Fruit fly (Drosophila melanogaster) whole organism, prepupa: Measurements from ENCODE around the gene Ctps.

Experiments used
- CG10631 ChIP-seq: fragments of 200-800 bp; sonication (Bioruptor generic); optimal IDR thresholded peaks from 2 replicates; lab custom pipeline; 2016; ENCODE audit warnings: missing biosample characterization, missing genetic modification characterization
- CG10669 ChIP-seq: fragments of 200-800 bp; sonication (Bioruptor generic); optimal IDR thresholded peaks from 3 replicates; lab custom pipeline; 2018; ENCODE audit warnings: missing biosample characterization, mild to moderate bottlenecking, missing genetic modification characterization, moderate library complexity
- CG11294 ChIP-seq: fragments of 200-800 bp; sonication (Bioruptor generic); IDR thresholded peaks from 2 replicates; pipeline ENCODE4 v1.3.6; 2022; ENCODE audit warnings: missing biosample characterization, missing genetic modification characterization
- CG15336 ChIP-seq: fragments of 200-800 bp; sonication (Bioruptor generic); IDR thresholded peaks from 2 replicates; pipeline ENCODE4 v1.3.6; 2022; ENCODE audit warnings: missing biosample characterization, missing genetic modification characterization
- CG1621 ChIP-seq: fragments of 200-800 bp; sonication (Bioruptor generic); optimal IDR thresholded peaks from 3 replicates; lab custom pipeline; 2018; ENCODE audit warnings: missing biosample characterization, mild to moderate bottlenecking, missing genetic modification characterization
- CG16779 ChIP-seq: fragments of 200-800 bp; sonication (Bioruptor generic); optimal IDR thresholded peaks from 3 replicates; lab custom pipeline; 2017; ENCODE audit warnings: missing biosample characterization, mild to moderate bottlenecking, missing genetic modification characterization
- CG3032 ChIP-seq: fragments of 200-800 bp; optimal IDR thresholded peaks from 2 replicates; lab custom pipeline; 2019; ENCODE audit warnings: missing biosample characterization, mild to moderate bottlenecking, missing genetic modification characterization, moderate library complexity
- CG31627 ChIP-seq: fragments of 200-800 bp; sonication (Bioruptor generic); optimal IDR thresholded peaks from 3 replicates; lab custom pipeline; 2016; ENCODE audit warnings: missing biosample characterization, missing genetic modification characterization
- CG34406 ChIP-seq: fragments of 200-800 bp; sonication (Bioruptor generic); optimal IDR thresholded peaks from 3 replicates; lab custom pipeline; 2016; ENCODE audit warnings: missing biosample characterization, missing genetic modification characterization
- CG3919 ChIP-seq: fragments of 200-800 bp; sonication (Bioruptor generic); optimal IDR thresholded peaks from 3 replicates; lab custom pipeline; 2016; ENCODE audit warnings: missing biosample characterization, missing genetic modification characterization
- CG4318 ChIP-seq: fragments of 200-800 bp; sonication (Bioruptor generic); optimal IDR thresholded peaks from 3 replicates; lab custom pipeline; 2017; ENCODE audit warnings: missing biosample characterization, mild to moderate bottlenecking, missing genetic modification characterization
- CG6276 ChIP-seq: fragments of 200-800 bp; sonication (Bioruptor generic); optimal IDR thresholded peaks from 2 replicates; lab custom pipeline; 2017; ENCODE audit warnings: missing biosample characterization, mild to moderate bottlenecking, missing genetic modification characterization
- CG6808 ChIP-seq: fragments of 200-800 bp; sonication (Bioruptor generic); optimal IDR thresholded peaks from 3 replicates; lab custom pipeline; 2017; ENCODE audit warnings: missing biosample characterization, missing genetic modification characterization, mild to moderate bottlenecking, moderate library complexity, missing genetic modification reagents
- CG6854 ChIP-seq: fragments of 200-800 bp; sonication (Bioruptor generic); optimal IDR thresholded peaks from 2 replicates; lab custom pipeline; 2017; ENCODE audit warnings: missing biosample characterization, mild to moderate bottlenecking, missing genetic modification characterization
- CG7368 ChIP-seq: fragments of 200-800 bp; sonication (Bioruptor generic); optimal IDR thresholded peaks from 3 replicates; lab custom pipeline; 2016; ENCODE audit warnings: missing biosample characterization, missing genetic modification characterization
- CG8119 ChIP-seq: fragments of 200-800 bp; sonication (Bioruptor generic); IDR thresholded peaks from 3 replicates; pipeline ENCODE4 v1.3.6; 2022; ENCODE audit warnings: missing biosample characterization, missing genetic modification characterization
- CG8632 ChIP-seq: fragments of 200-800 bp; sonication (Bioruptor generic); optimal IDR thresholded peaks from 3 replicates; lab custom pipeline; 2016; ENCODE audit warnings: missing biosample characterization, missing genetic modification characterization
- Eip75B ChIP-seq: fragments of 200-800 bp; sonication (Bioruptor generic); optimal IDR thresholded peaks from 3 replicates; lab custom pipeline; 2016; ENCODE audit warnings: missing biosample characterization, missing genetic modification characterization
- Eip93F ChIP-seq: fragments of 200-800 bp; sonication (Bioruptor generic); optimal IDR thresholded peaks from 2 replicates; lab custom pipeline; 2016; ENCODE audit warnings: missing biosample characterization, mild to moderate bottlenecking, missing genetic modification characterization
- Ets21C ChIP-seq: fragments of 200-800 bp; sonication (Bioruptor generic); optimal IDR thresholded peaks from 3 replicates; lab custom pipeline; 2016; ENCODE audit warnings: missing biosample characterization, missing genetic modification characterization
- Ets96B ChIP-seq: fragments of 200-800 bp; optimal IDR thresholded peaks from 2 replicates; lab custom pipeline; 2019; ENCODE audit warnings: missing biosample characterization, mild to moderate bottlenecking, missing genetic modification characterization, moderate library complexity
- Gug ChIP-seq: fragments of 200-800 bp; sonication (Bioruptor generic); IDR thresholded peaks from 2 replicates; pipeline ENCODE4 v1.3.6; 2022; ENCODE audit warnings: missing biosample characterization, missing genetic modification characterization
- Hr38 ChIP-seq: sonication (Bioruptor generic); optimal IDR thresholded peaks from 2 replicates; lab custom pipeline; 2016; ENCODE audit warnings: missing biosample characterization, missing genetic modification characterization
- Hr39 ChIP-seq: fragments of 200-800 bp; sonication (Bioruptor generic); optimal IDR thresholded peaks from 2 replicates; lab custom pipeline; 2016; ENCODE audit warnings: missing biosample characterization, missing genetic modification characterization
- Hr4 ChIP-seq: fragments of 200-800 bp; sonication (Bioruptor generic); optimal IDR thresholded peaks from 3 replicates; lab custom pipeline; 2016; ENCODE audit warnings: missing biosample characterization, missing genetic modification characterization
- Lpt ChIP-seq: fragments of 200-800 bp; sonication (Bioruptor generic); optimal IDR thresholded peaks from 3 replicates; lab custom pipeline; 2016; ENCODE audit warnings: missing biosample characterization, missing genetic modification characterization
- Smox ChIP-seq: fragments of 200-800 bp; sonication (Bioruptor generic); optimal IDR thresholded peaks from 3 replicates; lab custom pipeline; 2016; ENCODE audit warnings: missing biosample characterization, missing genetic modification characterization
- Sox14 ChIP-seq: fragments of 200-800 bp; sonication (Bioruptor generic); optimal IDR thresholded peaks from 3 replicates; lab custom pipeline; 2016; ENCODE audit warnings: missing biosample characterization, missing genetic modification characterization
- Sox15 ChIP-seq: fragments of 200-800 bp; sonication (Bioruptor generic); optimal IDR thresholded peaks from 3 replicates; lab custom pipeline; 2016; ENCODE audit warnings: missing biosample characterization, missing genetic modification characterization
- achi ChIP-seq: fragments of 200-800 bp; sonication (Bioruptor generic); optimal IDR thresholded peaks from 3 replicates; lab custom pipeline; 2016; ENCODE audit warnings: missing biosample characterization, missing genetic modification characterization
- acj6 ChIP-seq: fragments of 200-800 bp; sonication (Bioruptor generic); optimal IDR thresholded peaks from 3 replicates; lab custom pipeline; 2016; ENCODE audit warnings: missing biosample characterization, missing genetic modification characterization
- cyc ChIP-seq: fragments of 200-800 bp; sonication (Bioruptor generic); optimal IDR thresholded peaks from 3 replicates; lab custom pipeline; 2016; ENCODE audit warnings: missing biosample characterization, missing genetic modification characterization
- dac ChIP-seq: fragments of 200-800 bp; sonication (Bioruptor generic); optimal IDR thresholded peaks from 2 replicates; lab custom pipeline; 2017; ENCODE audit warnings: missing biosample characterization, mild to moderate bottlenecking, missing genetic modification characterization
- dsx ChIP-seq: fragments of 200-800 bp; optimal IDR thresholded peaks from 3 replicates; lab custom pipeline; 2019; ENCODE audit warnings: missing biosample characterization, mild to moderate bottlenecking, missing genetic modification characterization, moderate library complexity; ENCODE audit not compliant: poor library complexity, severe bottlenecking
- eg ChIP-seq: fragments of 200-800 bp; sonication (Bioruptor generic); IDR thresholded peaks from 3 replicates; pipeline ENCODE4 v1.3.6; 2022; ENCODE audit warnings: missing biosample characterization, missing genetic modification characterization
- fd59A ChIP-seq: fragments of 200-800 bp; sonication (Bioruptor generic); optimal IDR thresholded peaks from 2 replicates; lab custom pipeline; 2017; ENCODE audit warnings: missing biosample characterization, mild to moderate bottlenecking, missing genetic modification characterization, missing genetic modification reagents
- fkh ChIP-seq: fragments of 200-800 bp; sonication (Bioruptor generic); optimal IDR thresholded peaks from 3 replicates; lab custom pipeline; 2017; ENCODE audit warnings: missing biosample characterization, mild to moderate bottlenecking, missing genetic modification characterization, moderate library complexity
- lz ChIP-seq: fragments of 200-800 bp; sonication (Bioruptor generic); optimal IDR thresholded peaks from 3 replicates; lab custom pipeline; 2016; ENCODE audit warnings: missing biosample characterization, missing genetic modification characterization
- pdm3 ChIP-seq: fragments of 200-800 bp; sonication (Bioruptor generic); optimal IDR thresholded peaks from 3 replicates; lab custom pipeline; 2016; ENCODE audit warnings: missing biosample characterization, missing genetic modification characterization
- salr ChIP-seq, 2 experiments: fragments of 200-800 bp; sonication (Bioruptor generic); optimal IDR thresholded peaks; 3 replicates each; lab custom pipeline; 2016 to 2018; ENCODE audit warnings: missing biosample characterization in 2 of 2, missing genetic modification characterization in 2 of 2, mild to moderate bottlenecking in 1 of 2
- spab ChIP-seq: fragments of 200-800 bp; sonication (Bioruptor generic); optimal IDR thresholded peaks from 2 replicates; lab custom pipeline; 2017; ENCODE audit warnings: missing biosample characterization, mild to moderate bottlenecking, missing genetic modification characterization, missing genetic modification reagents
- ss ChIP-seq, 2 experiments: fragments of 200-800 bp; sonication (Bioruptor generic); optimal IDR thresholded peaks; 2 replicates in 1 of 2; 3 replicates in 1 of 2; lab custom pipeline; 2017 to 2018; ENCODE audit warnings: mild to moderate bottlenecking in 2 of 2, missing biosample characterization in 2 of 2, missing genetic modification characterization in 2 of 2, moderate library complexity in 1 of 2
- svp ChIP-seq: fragments of 200-800 bp; sonication (Bioruptor generic); peaks from one replicate; lab custom pipeline; 2016; ENCODE audit warnings: missing biosample characterization, missing genetic modification characterization
- topi ChIP-seq: fragments of 200-800 bp; sonication (Bioruptor generic); optimal IDR thresholded peaks from 3 replicates; lab custom pipeline; 2016; ENCODE audit warnings: missing biosample characterization, missing genetic modification characterization
- vri ChIP-seq: fragments of 200-800 bp; sonication (Bioruptor generic); optimal IDR thresholded peaks from 3 replicates; lab custom pipeline; 2016; ENCODE audit warnings: missing biosample characterization, mild to moderate bottlenecking, missing genetic modification characterization

The Ctps gene

DNA sequence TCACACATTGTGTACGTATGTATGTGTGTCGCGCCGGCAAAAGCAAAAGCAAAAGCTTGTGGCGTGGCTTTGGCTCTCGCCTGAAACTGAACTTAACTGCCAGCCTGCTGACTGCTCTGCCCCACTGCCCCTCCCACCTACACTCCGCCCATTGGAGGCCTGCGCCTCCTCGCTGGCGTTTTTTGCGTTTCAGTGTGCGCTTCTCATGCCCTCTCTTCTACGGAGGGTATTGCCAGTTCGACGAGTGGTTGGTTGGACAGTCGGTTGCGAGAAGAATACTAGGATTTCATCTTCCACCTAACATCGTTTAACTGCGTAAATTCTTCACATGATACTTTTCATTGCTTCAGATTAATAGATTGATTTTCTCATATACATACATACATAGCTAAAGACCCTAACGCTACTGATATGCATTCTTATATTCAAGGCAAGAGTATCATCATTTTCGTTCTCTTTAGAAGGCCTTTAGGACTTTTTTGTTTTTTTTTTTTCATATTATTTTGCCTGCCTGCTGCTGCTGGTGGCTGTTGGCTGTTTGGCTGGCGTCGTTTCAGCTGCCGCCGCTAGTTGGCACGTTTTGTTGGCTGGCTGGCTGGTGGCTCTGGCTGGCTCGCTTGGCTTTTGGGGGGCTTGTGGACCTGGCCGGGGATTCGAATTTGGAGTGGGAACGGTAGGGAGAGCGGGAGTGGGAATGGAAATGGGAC is 7.3 kb downstream of the Ctps start (continued):
- TF ChIP-seq CG10669 (GFP tag; lab: Kevin White, UChicago) (peak; percentile 87), Gug (GFP tag; lab: Robert Waterston, UW) (peak; percentile 87), CG1621 (tag; lab: Kevin White, UChicago) (peak; percentile 85), Hr39 (GFP tag; lab: Kevin White, UChicago) (peak; percentile 95), lz (peak; percentile 95), achi (GFP tag; lab: Kevin White, UChicago) (peak; percentile 92), CG34406 (GFP tag; lab: Kevin White, UChicago) (peak; percentile 92), CG4318 (GFP tag; lab: Kevin White, UChicago) (peak; percentile 93), ss (GFP tag; optimal IDR thresholded peaks at IDR 0.05; lab: Kevin White, UChicago) (peak; percentile 68 to 92), salr (GFP tag; optimal IDR thresholded peaks at IDR 0.05; lab: Kevin White, UChicago) (peak; percentile 78 to 90), CG15336 (peak; percentile 94), spab (GFP tag; lab: Kevin White, UChicago) (peak; percentile 85), Sox15 (peak; percentile 93), fd59A (GFP tag; lab: Kevin White, UChicago) (peak; percentile 91), pdm3 (GFP tag; lab: Kevin White, UChicago) (peak; percentile 95), Sox14 (GFP tag; lab: Kevin White, UChicago) (peak; percentile 95), CG6808 (GFP tag; lab: Kevin White, UChicago) (peak; percentile 91), acj6 (GFP tag; lab: Kevin White, UChicago) (peak; percentile 94), topi (GFP tag; lab: Kevin White, UChicago) (peak; percentile 93), CG31627 (GFP tag; lab: Kevin White, UChicago) (peak; percentile 96)
- TF ChIP-seq, all 60 proteins: peak for 58

dm6 chr3L:15105566-15106207 is 8.0 kb downstream of the Ctps start, which contains the start of gene CG45071:
Gene CG45071, plus strand, starts transcription at chr3L:15105882.
- TF ChIP-seq CG10631 (GFP tag; lab: Kevin White, UChicago), result no peak
- TF ChIP-seq vri, result no peak
- TF ChIP-seq Hr38 (GFP tag; lab: Kevin White, UChicago), result no peak
- TF ChIP-seq cyc (GFP tag; lab: Kevin White, UChicago), result no peak
- peak; percentile 100 for TF ChIP-seq CG6854
- no peak for TF ChIP-seq fkh
- TF ChIP-seq Ets96B (tag; lab: Kevin White, UChicago), result no peak
- no peak for TF ChIP-seq lz
- TF ChIP-seq acj6 (GFP tag; lab: Kevin White, UChicago), result no peak
- TF ChIP-seq CG6276 (GFP tag; lab: Kevin White, UChicago), result peak; percentile 3
- TF ChIP-seq Eip93F, result no peak
- no peak for TF ChIP-seq Sox14 (GFP tag; lab: Kevin White, UChicago)
- no peak for TF ChIP-seq CG16779 (tag; lab: Kevin White, UChicago)
- TF ChIP-seq CG8119 (GFP tag; lab: Robert Waterston, UW), result no peak
- no peak for TF ChIP-seq svp (GFP tag; lab: Kevin White, UChicago)
- no peak for TF ChIP-seq Ets21C (GFP tag; lab: Kevin White, UChicago)
- TF ChIP-seq Hr4 (GFP tag; lab: Kevin White, UChicago), result no peak
- TF ChIP-seq CG15336, result no peak
- TF ChIP-seq CG7368 (GFP tag; lab: Kevin White, UChicago), result no peak
- TF ChIP-seq CG3919 (GFP tag; lab: Kevin White, UChicago), result no peak
- no peak for TF ChIP-seq dac (GFP tag; lab: Kevin White, UChicago)
- no peak for TF ChIP-seq dsx (GFP tag; lab: Kevin White, UChicago)
- TF ChIP-seq Hr39 (GFP tag; lab: Kevin White, UChicago), result no peak
- TF ChIP-seq CG11294 (GFP tag; lab: Robert Waterston, UW), result no peak
- no peak for TF ChIP-seq topi (GFP tag; lab: Kevin White, UChicago)
- no peak for TF ChIP-seq Smox (GFP tag; lab: Kevin White, UChicago)
- peak in 1 of 2 experiments; percentile 48 for TF ChIP-seq ss (GFP tag; optimal IDR thresholded peaks at IDR 0.05; lab: Kevin White, UChicago)
- TF ChIP-seq CG34406 (GFP tag; lab: Kevin White, UChicago), result no peak
- no peak for TF ChIP-seq CG3032 (tag; lab: Kevin White, UChicago)
- TF ChIP-seq CG4318 (GFP tag; lab: Kevin White, UChicago), result no peak
- no peak for TF ChIP-seq CG8632 (GFP tag; lab: Kevin White, UChicago)
- TF ChIP-seq Gug (GFP tag; lab: Robert Waterston, UW), result 0 out of 2 replicates have a peak, but pooled peaks have one; percentile 24
- TF ChIP-seq Lpt, result no peak
- no peak for TF ChIP-seq Eip75B (GFP tag; lab: Kevin White, UChicago)
- TF ChIP-seq salr (GFP tag; optimal IDR thresholded peaks at IDR 0.05; lab: Kevin White, UChicago), result no peak
- TF ChIP-seq CG10669 (GFP tag; lab: Kevin White, UChicago), result no peak
- TF ChIP-seq spab (GFP tag; lab: Kevin White, UChicago), result no peak
- TF ChIP-seq eg (GFP tag; lab: Robert Waterston, UW), result peak; percentile 10; the same call in 1 of the 3 replicates
- TF ChIP-seq Sox15, result no peak
- no peak for TF ChIP-seq CG6808 (GFP tag; lab: Kevin White, UChicago)
